Worm (Caenorhabditis elegans): ENCODE results near the gene mxl-3.

The mxl-3 gene

ce11 chrX:13350804-13351747, at the start of gene mxl-3:
mxl-3 (minus strand) TSS chrX:13350804.
- TF ChIP-seq snpc-4 (tag; optimal IDR thresholded peaks at IDR 0.05) (no peak), mep-1 (tag; optimal IDR thresholded peaks at IDR 0.05) (no peak), mls-2 (tag; optimal IDR thresholded peaks at IDR 0.05) (no peak)

ce11 chrX:13399221-13399620, 48.6 kb upstream of the mxl-3 start, which contains the start of gene F02C12.2:
F02C12.2 (minus strand) TSS chrX:13399321.
- no peak for TF ChIP-seq mab-5 (tag; optimal IDR thresholded peaks at IDR 0.05)
- TF ChIP-seq nhr-76 (tag; optimal IDR thresholded peaks at IDR 0.05): no peak
- TF ChIP-seq M03D4.4 (tag; optimal IDR thresholded peaks at IDR 0.05): no peak
- TF ChIP-seq ztf-11 (tag; optimal IDR thresholded peaks at IDR 0.05): no peak
- no peak for TF ChIP-seq pha-4 (tag; optimal IDR thresholded peaks at IDR 0.05)
- no peak for TF ChIP-seq cnd-1 (tag; optimal IDR thresholded peaks at IDR 0.05)
- no peak for TF ChIP-seq lin-13 (tag; optimal IDR thresholded peaks at IDR 0.05)
- TF ChIP-seq nhr-2 (tag; optimal IDR thresholded peaks at IDR 0.05): no peak
- TF ChIP-seq ces-1 (GFP tag; optimal IDR thresholded peaks at IDR 0.05): no peak

ce11 chrX:13396550-13397023, 46.0 kb upstream of the mxl-3 start, which contains the start of gene F02C12.3:
F02C12.3 (plus strand) TSS chrX:13396973.
- TF ChIP-seq ces-1 (GFP tag; optimal IDR thresholded peaks at IDR 0.05) (peak; percentile 67), lin-13 (tag; optimal IDR thresholded peaks at IDR 0.05) (no peak), pha-4 (tag; optimal IDR thresholded peaks at IDR 0.05) (peak; percentile 79), lsy-2 (tag; optimal IDR thresholded peaks at IDR 0.05) (peak; percentile 50), ztf-11 (tag; optimal IDR thresholded peaks at IDR 0.05) (no peak), mab-5 (tag; optimal IDR thresholded peaks at IDR 0.05) (peak; percentile 4), mep-1 (tag; optimal IDR thresholded peaks at IDR 0.05) (peak; percentile 65), cnd-1 (tag; optimal IDR thresholded peaks at IDR 0.05) (no peak), nhr-28 (tag; optimal IDR thresholded peaks at IDR 0.05) (no peak), nhr-2 (tag; optimal IDR thresholded peaks at IDR 0.05) (peak; percentile 13), nhr-237 (tag; optimal IDR thresholded peaks at IDR 0.05) (peak; percentile 74), mls-2 (tag; optimal IDR thresholded peaks at IDR 0.05) (no peak)

DNA sequence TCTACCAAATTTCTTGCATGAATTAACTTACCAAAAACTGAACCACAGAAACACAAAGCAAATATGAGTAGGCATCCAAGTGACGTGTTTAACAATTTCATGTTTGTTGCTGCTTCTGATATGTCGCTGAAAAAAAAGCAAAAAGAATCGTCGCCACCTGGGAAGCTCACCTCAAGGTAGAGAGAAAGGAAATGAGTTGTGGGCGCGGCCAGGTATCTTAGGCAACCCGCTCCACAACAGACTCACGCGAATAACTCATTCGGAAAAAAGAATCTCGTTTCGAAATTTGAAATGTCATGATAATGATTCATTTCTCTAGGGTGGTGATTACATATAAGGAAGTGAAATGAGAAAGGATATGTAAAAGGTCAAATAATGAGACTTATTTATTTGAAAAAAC, 44.4 kb upstream of the mxl-3 start, which contains the start of gene irld-2:
Gene irld-2 (minus strand): TSS at position 101 of the 400 bp plus-strand sequence.
- TF ChIP-seq ceh-43 (GFP tag; optimal IDR thresholded peaks at IDR 0.05): no peak
- TF ChIP-seq flh-1 (GFP tag; optimal IDR thresholded peaks at IDR 0.05): no peak
- TF ChIP-seq ceh-83 (GFP tag; optimal IDR thresholded peaks at IDR 0.05): no peak
- no peak for TF ChIP-seq lin-13 (tag; optimal IDR thresholded peaks at IDR 0.05)
- no peak for TF ChIP-seq ham-2 (GFP tag; optimal IDR thresholded peaks at IDR 0.05)
- TF ChIP-seq elt-3 (tag; optimal IDR thresholded peaks at IDR 0.05): no peak
- no peak for TF ChIP-seq unc-120 (tag; optimal IDR thresholded peaks at IDR 0.05; ENCODE audit: poor library complexity, severe bottlenecking)
- no peak for TF ChIP-seq pha-4 (tag; optimal IDR thresholded peaks at IDR 0.05)

DNA sequence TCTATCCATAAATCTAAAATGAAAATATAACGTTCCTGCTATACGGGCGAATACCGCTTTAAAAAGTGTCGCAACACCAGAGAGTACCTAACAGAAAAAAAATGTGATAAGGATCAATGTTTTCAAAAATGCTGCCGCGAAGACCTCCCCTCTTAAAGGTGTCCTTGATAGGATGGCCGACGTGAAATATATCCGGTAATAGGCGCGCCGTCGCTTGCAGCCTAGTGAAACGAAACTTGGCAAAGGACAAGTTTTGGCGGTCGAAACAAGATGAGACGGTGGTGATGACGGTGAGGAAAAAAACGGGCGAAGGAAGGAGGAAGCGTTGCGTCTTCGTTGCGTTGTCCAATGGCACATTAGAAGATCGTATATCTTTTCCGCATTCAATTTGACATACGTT, 38.2 kb upstream of the mxl-3 start:
- TF ChIP-seq hlh-1 (tag; optimal IDR thresholded peaks at IDR 0.05): no peak
- TF ChIP-seq ceh-43 (GFP tag; optimal IDR thresholded peaks at IDR 0.05): no peak
- TF ChIP-seq mab-5 (tag; optimal IDR thresholded peaks at IDR 0.05): no peak
- no peak for TF ChIP-seq ces-1 (GFP tag; optimal IDR thresholded peaks at IDR 0.05)
- TF ChIP-seq unc-120 (tag; optimal IDR thresholded peaks at IDR 0.05; ENCODE audit: poor library complexity, severe bottlenecking): no peak
- TF ChIP-seq lsy-2 (tag; optimal IDR thresholded peaks at IDR 0.05): no peak
- no peak for TF ChIP-seq elt-3 (tag; optimal IDR thresholded peaks at IDR 0.05)
- no peak for TF ChIP-seq M03D4.4 (tag; optimal IDR thresholded peaks at IDR 0.05)
- no peak for TF ChIP-seq ham-2 (GFP tag; optimal IDR thresholded peaks at IDR 0.05)
- TF ChIP-seq ceh-83 (GFP tag; optimal IDR thresholded peaks at IDR 0.05): no peak
- TF ChIP-seq nhr-2 (tag; optimal IDR thresholded peaks at IDR 0.05): no peak
- no peak for TF ChIP-seq mls-2 (tag; optimal IDR thresholded peaks at IDR 0.05)
- TF ChIP-seq pha-4 (tag; optimal IDR thresholded peaks at IDR 0.05): no peak
- TF ChIP-seq lin-32 (GFP tag; optimal IDR thresholded peaks at IDR 0.05): no peak
- no peak for TF ChIP-seq bed-3 (GFP tag; optimal IDR thresholded peaks at IDR 0.05)
- TF ChIP-seq blmp-1 (tag; optimal IDR thresholded peaks at IDR 0.05): no peak

DNA sequence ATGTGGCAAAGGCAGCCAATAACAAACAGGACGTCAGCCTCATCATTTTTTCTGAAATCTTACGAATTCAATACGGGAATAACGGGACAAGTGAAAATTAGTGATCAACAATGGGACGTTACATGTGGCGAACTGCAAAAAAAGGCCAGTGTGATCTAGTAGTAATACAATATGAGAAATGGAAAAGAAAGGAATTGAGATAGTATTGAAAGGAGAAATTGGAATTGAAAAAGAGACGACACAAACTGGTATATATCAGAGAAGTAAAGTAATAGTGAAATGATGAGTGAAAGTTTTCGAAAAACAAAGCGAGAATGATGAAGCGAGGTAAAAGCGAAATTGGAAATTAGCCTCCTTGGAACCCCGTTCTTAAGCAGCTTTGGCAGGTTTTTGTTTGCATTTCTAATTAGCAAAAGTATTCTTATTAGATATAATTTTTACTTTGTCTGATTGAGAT, 36.9 kb upstream of the mxl-3 start, which contains the start of gene C49F8.3:
Gene C49F8.3 (minus strand): TSS at position 51 of the 457 bp plus-strand sequence.
- TF ChIP-seq mab-5 (tag; optimal IDR thresholded peaks at IDR 0.05): no peak
- TF ChIP-seq elt-1 (tag; optimal IDR thresholded peaks at IDR 0.05; ENCODE audit: borderline replicate concordance, insufficient read depth): no peak
- TF ChIP-seq nhr-12 (tag; optimal IDR thresholded peaks at IDR 0.05): no peak
- no peak for TF ChIP-seq snpc-4 (tag; optimal IDR thresholded peaks at IDR 0.05)
- no peak for TF ChIP-seq mep-1 (tag; optimal IDR thresholded peaks at IDR 0.05)
- no peak for TF ChIP-seq nhr-28 (tag; optimal IDR thresholded peaks at IDR 0.05)
- no peak for TF ChIP-seq pha-4 (tag; optimal IDR thresholded peaks at IDR 0.05)
- TF ChIP-seq sptf-1 (tag; optimal IDR thresholded peaks at IDR 0.05): no peak
- TF ChIP-seq nhr-76 (tag; optimal IDR thresholded peaks at IDR 0.05): no peak
- TF ChIP-seq ceh-83 (GFP tag; optimal IDR thresholded peaks at IDR 0.05): no peak
- no peak for TF ChIP-seq ceh-43 (GFP tag; optimal IDR thresholded peaks at IDR 0.05)
- TF ChIP-seq flh-1 (GFP tag; optimal IDR thresholded peaks at IDR 0.05): no peak
- no peak for TF ChIP-seq bed-3 (GFP tag; optimal IDR thresholded peaks at IDR 0.05)
- TF ChIP-seq tbx-8 (GFP tag; optimal IDR thresholded peaks at IDR 0.05): no peak
- TF ChIP-seq mls-2 (tag; optimal IDR thresholded peaks at IDR 0.05): no peak
- no peak for TF ChIP-seq ham-2 (GFP tag; optimal IDR thresholded peaks at IDR 0.05)
- TF ChIP-seq unc-39 (tag; optimal IDR thresholded peaks at IDR 0.05): no peak
- TF ChIP-seq lin-13 (tag; optimal IDR thresholded peaks at IDR 0.05): no peak
- no peak for TF ChIP-seq lin-32 (GFP tag; optimal IDR thresholded peaks at IDR 0.05)
- TF ChIP-seq zip-8 (tag; optimal IDR thresholded peaks at IDR 0.05): no peak
